Worm (Caenorhabditis elegans): Measurements from ENCODE around the gene fbxa-38.

- TF ChIP-seq lin-39 (tag; optimal IDR thresholded peaks at IDR 0.05): no peak
- no peak for TF ChIP-seq ceh-82 (tag; optimal IDR thresholded peaks at IDR 0.05)
- TF ChIP-seq nhr-237 (tag; optimal IDR thresholded peaks at IDR 0.05): no peak
- TF ChIP-seq egl-27 (tag; optimal IDR thresholded peaks at IDR 0.05): no peak
- no peak for TF ChIP-seq R02D3.7 (tag; optimal IDR thresholded peaks at IDR 0.05)
- TF ChIP-seq mab-5 (tag; optimal IDR thresholded peaks at IDR 0.05): no peak
Measured at ce11 chrIII:2251348-2251747, 26.9 kb downstream of the fbxa-38 start, which contains the start of gene fbxa-7.
